Worm (Caenorhabditis elegans): Measurements from ENCODE around the gene F15G9.6.

The F15G9.6 gene

DNA sequence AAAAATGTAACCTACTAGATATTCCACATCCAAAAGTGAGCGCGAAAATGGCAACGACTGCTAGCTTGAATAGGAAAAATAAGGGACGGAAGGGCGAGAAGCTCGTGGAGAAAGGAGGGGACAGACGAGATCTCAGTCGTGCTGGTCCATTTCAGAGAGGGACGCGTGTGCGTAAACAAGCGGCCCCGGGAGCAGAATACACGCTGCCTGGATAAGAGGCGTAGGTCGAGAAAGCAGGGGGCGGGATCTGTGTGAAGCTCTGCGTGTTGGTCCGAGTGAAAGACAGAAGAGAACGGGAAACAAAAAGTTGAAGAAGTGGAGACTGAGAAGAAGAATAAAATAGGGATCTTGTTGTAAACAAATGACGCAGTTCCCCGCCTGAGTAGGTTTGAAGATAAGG is 41.0 kb upstream of the F15G9.6 start, which contains the start of gene T14B1.1 (continued):
- TF ChIP-seq F16B12.6 (tag; optimal IDR thresholded peaks at IDR 0.05), result no peak

DNA sequence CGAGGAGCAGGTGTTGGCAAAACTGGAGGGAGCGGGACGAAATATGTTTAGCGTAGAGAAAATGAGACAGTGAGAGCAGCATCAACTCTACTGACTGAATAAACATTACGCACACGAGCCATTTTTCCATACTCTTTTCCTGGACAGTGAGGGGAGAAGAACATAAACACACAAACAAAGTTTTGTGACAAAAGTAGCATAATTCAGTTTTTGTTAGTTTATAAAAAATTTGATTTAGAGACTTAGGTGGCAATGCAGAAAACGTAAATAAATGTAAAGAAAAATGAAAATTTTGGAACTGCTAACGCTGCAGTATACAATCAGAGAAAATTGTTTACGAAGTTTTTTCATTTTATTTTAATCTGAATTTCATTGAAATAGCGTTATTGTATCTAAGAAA is 36.3 kb upstream of the F15G9.6 start:
- TF ChIP-seq nhr-11 (tag; optimal IDR thresholded peaks at IDR 0.05), result no peak
- TF ChIP-seq lin-14 (GFP tag; optimal IDR thresholded peaks at IDR 0.05), result peak; percentile 62

DNA sequence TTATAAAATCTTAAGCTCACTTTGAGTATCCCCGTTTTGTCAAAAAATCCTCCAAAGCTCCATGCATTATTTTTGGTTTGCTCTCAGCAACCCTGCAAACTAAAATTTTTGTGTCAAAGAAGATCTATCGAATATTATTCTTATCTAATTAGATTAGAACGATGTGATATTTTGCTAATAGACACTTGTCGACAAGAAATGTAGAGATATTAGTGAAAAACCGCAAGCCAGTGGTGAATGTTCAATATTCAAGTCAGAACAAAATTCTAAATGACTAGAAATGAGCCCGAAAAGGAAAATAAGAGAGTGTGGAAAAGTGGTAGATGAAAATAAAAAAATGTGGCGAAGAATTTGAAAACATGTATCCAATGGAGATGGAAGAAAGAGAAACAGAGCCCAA is 34.8 kb upstream of the F15G9.6 start, which contains the start of gene C43C3.4:
C43C3.4 (minus strand) TSS at position 101 of the 400 bp plus-strand sequence.
- TF ChIP-seq sptf-1 (tag; optimal IDR thresholded peaks at IDR 0.05) (no peak), mdl-1 (tag; optimal IDR thresholded peaks at IDR 0.05) (no peak), unc-86 (tag; optimal IDR thresholded peaks at IDR 0.05) (no peak), dsc-1 (tag; optimal IDR thresholded peaks at IDR 0.05) (peak; percentile 45), efl-3 (GFP tag; optimal IDR thresholded peaks at IDR 0.05) (no peak), nhr-28 (tag; optimal IDR thresholded peaks at IDR 0.05) (no peak), zip-4 (GFP tag; optimal IDR thresholded peaks at IDR 0.05) (no peak)

DNA sequence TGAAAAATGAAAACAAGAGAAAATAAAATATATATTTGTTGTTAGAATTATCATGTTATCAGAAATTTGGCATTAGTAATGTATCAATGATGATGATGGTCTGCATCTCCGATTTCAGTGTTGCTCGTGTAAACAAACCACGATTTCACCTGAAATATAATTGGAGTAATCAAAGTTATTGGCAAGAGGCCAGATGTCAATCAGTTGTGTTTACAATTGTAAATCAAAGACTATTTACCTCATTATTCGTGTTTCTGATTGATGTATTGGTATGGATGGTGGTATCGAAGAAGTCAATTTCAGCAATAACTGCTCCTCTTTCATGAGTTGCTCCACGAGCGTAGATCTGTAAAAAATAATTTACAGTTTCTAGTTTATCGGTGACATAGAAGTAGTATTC is 33.6 kb upstream of the F15G9.6 start:
- no peak for TF ChIP-seq F16B12.6 (tag; optimal IDR thresholded peaks at IDR 0.05)

DNA sequence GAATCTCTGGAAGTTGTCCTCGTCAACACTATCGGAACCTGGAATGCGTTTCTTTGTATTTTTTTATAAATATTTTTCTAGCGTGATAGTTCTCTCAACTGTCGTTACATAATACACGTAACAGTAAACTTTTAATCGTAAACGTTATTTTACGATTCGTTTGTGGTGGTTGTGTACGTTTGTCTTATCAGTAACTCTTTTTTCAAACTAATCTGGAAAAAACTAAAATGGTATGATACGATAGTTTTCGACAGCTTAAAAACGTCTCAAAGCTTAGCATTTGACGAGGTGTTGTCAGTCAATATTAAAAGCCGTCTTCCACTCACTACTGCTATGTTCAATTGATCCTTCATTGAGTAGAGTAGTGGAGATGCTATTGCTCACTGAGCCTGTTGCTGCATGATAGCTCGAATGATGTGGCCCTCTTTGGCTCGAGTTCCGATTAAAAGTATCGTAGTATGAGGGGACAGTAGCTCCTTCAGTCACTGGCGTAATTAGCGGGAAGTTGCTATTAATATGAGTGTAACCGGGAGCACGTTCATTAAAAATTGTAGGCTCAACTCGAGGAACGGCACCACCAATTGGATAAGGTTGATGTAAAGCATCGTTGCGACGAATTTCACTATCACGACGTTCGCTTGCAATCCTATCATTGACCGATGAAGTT is 32.6 kb upstream of the F15G9.6 start:
- TF ChIP-seq swsn-7 (tag; optimal IDR thresholded peaks at IDR 0.05), result no peak
- TF ChIP-seq alr-1 (tag; optimal IDR thresholded peaks at IDR 0.05; ENCODE audit: borderline replicate concordance), result no peak
- no peak for TF ChIP-seq ceh-88 (GFP tag; IDR thresholded peaks at IDR 0.05)
- TF ChIP-seq elt-3 (tag; optimal IDR thresholded peaks at IDR 0.05), result no peak
- TF ChIP-seq mep-1 (tag; optimal IDR thresholded peaks at IDR 0.05), result no peak
- peak; percentile 65 for TF ChIP-seq elt-2 (tag; optimal IDR thresholded peaks at IDR 0.05)

DNA sequence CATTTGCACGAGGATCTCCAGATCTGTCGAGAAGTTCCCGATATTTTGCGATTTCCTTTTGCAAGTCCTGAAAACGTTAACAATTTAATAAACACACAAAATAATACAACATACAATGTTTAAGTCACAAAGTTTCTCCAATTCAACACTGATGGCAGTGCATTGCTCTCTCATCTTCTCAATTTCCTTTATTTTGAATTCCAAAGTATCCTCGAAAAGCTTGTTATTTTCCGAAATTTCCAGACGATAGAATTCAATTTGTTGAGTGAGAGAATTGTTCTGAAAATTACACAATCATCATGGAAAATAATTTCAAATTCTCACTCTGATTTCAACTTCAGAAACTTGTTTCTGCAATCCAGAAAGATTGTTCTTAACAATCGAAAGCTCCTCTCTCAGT is 31.6 kb upstream of the F15G9.6 start:
- TF ChIP-seq sox-4 (tag; optimal IDR thresholded peaks at IDR 0.05) (no peak), mef-2 (tag; optimal IDR thresholded peaks at IDR 0.05) (no peak), ama-1 (optimal IDR thresholded peaks at IDR 0.05) (no peak), aly-2 (tag; optimal IDR thresholded peaks at IDR 0.05) (no peak)

DNA sequence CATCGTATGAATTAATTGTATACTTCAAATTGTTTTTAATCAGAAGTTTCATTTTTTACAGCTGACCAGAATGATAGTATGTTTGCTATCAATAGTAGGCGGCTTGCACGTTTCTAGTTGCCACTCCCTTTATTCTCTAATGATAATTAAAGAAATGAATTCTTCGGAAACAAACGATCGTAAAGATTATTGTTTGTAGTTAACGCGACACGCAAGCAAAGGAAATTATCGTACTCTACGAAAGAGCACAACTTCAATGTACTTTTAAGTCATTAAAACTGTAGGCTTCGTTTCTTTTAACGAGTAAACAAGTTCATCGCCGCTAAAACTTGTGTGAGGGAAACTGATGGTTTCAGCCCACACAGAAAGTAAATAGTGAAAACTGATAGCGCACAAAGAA is 30.1 kb upstream of the F15G9.6 start:
- TF ChIP-seq lin-35 (GFP tag; optimal IDR thresholded peaks at IDR 0.05) (peak in 1 of 2 experiments; percentile 28), egl-27 (tag; optimal IDR thresholded peaks at IDR 0.05) (no peak), nhr-20 (tag; optimal IDR thresholded peaks at IDR 0.05) (peak; percentile 36), nhr-71 (tag; optimal IDR thresholded peaks at IDR 0.05) (peak; percentile 18), swsn-7 (tag; optimal IDR thresholded peaks at IDR 0.05) (no peak), mdl-1 (tag; optimal IDR thresholded peaks at IDR 0.05) (peak in 1 of 2 experiments; percentile 4), efl-1 (optimal IDR thresholded peaks at IDR 0.05) (no peak), efl-1 (GFP tag; optimal IDR thresholded peaks at IDR 0.05 in 1 of 2) (peak in 1 of 2 experiments; percentile 59), elt-2 (tag; optimal IDR thresholded peaks at IDR 0.05) (peak; percentile 86)

DNA sequence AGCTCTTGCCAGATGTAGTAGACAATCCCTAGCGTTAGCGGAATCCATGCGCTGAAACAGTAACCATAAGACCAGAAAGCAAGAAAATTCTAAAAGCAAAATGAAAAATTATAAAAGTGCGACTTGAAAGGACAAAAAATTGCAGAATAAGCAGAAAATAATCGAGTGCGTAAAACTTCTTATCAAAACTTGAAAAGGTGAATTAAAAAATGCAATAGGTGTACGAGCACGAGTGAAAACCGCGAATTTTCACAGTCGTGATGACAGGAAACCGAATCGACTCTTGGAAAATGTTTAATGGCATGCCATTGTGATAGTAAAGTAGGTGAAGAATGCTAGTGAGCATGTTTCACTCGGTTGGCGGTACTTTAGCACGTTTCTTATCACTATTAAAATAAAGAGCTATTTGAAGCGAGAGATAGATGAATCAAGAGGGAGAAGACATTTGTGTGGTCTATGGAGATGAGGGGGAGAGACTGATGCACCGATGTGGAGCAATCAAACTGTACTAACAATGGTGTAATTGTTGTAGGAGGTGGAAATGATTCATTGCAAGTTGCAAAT is 29.4 kb upstream of the F15G9.6 start, which contains the start of gene ifp-1:
ifp-1 (minus strand) TSS at position 51 of the 564 bp plus-strand sequence.
- TF ChIP-seq nhr-28 (tag; optimal IDR thresholded peaks at IDR 0.05) (no peak), sptf-1 (tag; optimal IDR thresholded peaks at IDR 0.05) (no peak), lin-35 (GFP tag; optimal IDR thresholded peaks at IDR 0.05) (peak in 1 of 2 experiments; percentile 24), fos-1 (tag; optimal IDR thresholded peaks at IDR 0.05) (no peak), aly-2 (tag; optimal IDR thresholded peaks at IDR 0.05) (no peak), elt-2 (tag; optimal IDR thresholded peaks at IDR 0.05) (peak; percentile 92), nhr-20 (tag; optimal IDR thresholded peaks at IDR 0.05) (peak; percentile 11), unc-62 (GFP tag; optimal IDR thresholded peaks at IDR 0.05) (no peak)

All from whole organism, L1 larva.